Fruit fly (Drosophila melanogaster) whole organism, embryonic: ENCODE measurements around the gene Plap.

ENCODE experiments used
- ATbp ChIP-seq: fragments of 200-800 bp; sonication (Bioruptor generic); optimal IDR thresholded peaks from 2 replicates; lab custom pipeline; 2017; ENCODE audit warnings: missing biosample characterization, mild to moderate bottlenecking, missing genetic modification characterization, missing genetic modification reagents
- Atf6 ChIP-seq: fragments of 200-800 bp; sonication (Bioruptor generic); IDR thresholded peaks from 2 replicates; pipeline ENCODE4 v1.3.6; 2022; ENCODE audit warnings: missing biosample characterization, missing genetic modification characterization
- Bdp1 ChIP-seq: fragments of 200-800 bp; sonication (Bioruptor generic); optimal IDR thresholded peaks from 3 replicates; lab custom pipeline; 2016; ENCODE audit warnings: missing biosample characterization, missing genetic modification characterization
- Bteb2 ChIP-seq: fragments of 200-800 bp; sonication (Bioruptor generic); optimal IDR thresholded peaks from 2 replicates; lab custom pipeline; 2016; ENCODE audit warnings: missing biosample characterization, missing genetic modification characterization
- C15 ChIP-seq: fragments of 200-800 bp; sonication (Bioruptor generic); IDR thresholded peaks from 3 replicates; pipeline ENCODE4 v1.3.6; 2022; ENCODE audit warnings: missing biosample characterization, missing genetic modification characterization
- CG10366 ChIP-seq: fragments of 200-800 bp; sonication (Bioruptor generic); IDR thresholded peaks from 2 replicates; pipeline ENCODE4 v1.3.6; 2022; ENCODE audit warnings: missing biosample characterization, missing genetic modification characterization
- CG10565 ChIP-seq: fragments of 200-800 bp; sonication (Bioruptor generic); optimal IDR thresholded peaks from 3 replicates; lab custom pipeline; 2016; ENCODE audit warnings: missing biosample characterization, mild to moderate bottlenecking, missing genetic modification characterization
- CG10959 ChIP-seq: fragments of 200-800 bp; sonication (Bioruptor generic); IDR thresholded peaks from 2 replicates; pipeline ENCODE4 v1.3.6; 2022; ENCODE audit warnings: missing biosample characterization, missing genetic modification characterization
- CG11398 ChIP-seq: fragments of 200-800 bp; sonication (Bioruptor generic); optimal IDR thresholded peaks from 2 replicates; lab custom pipeline; 2016; ENCODE audit warnings: missing biosample characterization, missing genetic modification characterization
- CG11504 ChIP-seq: fragments of 200-800 bp; sonication (Bioruptor generic); optimal IDR thresholded peaks from 3 replicates; lab custom pipeline; 2019; ENCODE audit warnings: missing biosample characterization, mild to moderate bottlenecking, missing genetic modification characterization, moderate library complexity
- CG13287 ChIP-seq: fragments of 200-800 bp; sonication (Bioruptor generic); IDR thresholded peaks from 2 replicates; pipeline ENCODE4 v1.3.6; 2022; ENCODE audit warnings: missing biosample characterization, missing genetic modification characterization; ENCODE audit not compliant: partially characterized antibody
- CG14860 ChIP-seq: fragments of 200-800 bp; sonication (Bioruptor generic); IDR thresholded peaks from 3 replicates; pipeline ENCODE4 v1.3.6; 2022; ENCODE audit warnings: missing biosample characterization, missing genetic modification characterization; ENCODE audit not compliant: partially characterized antibody
- CG17568 ChIP-seq: fragments of 200-800 bp; sonication (Bioruptor generic); optimal IDR thresholded peaks from 2 replicates; lab custom pipeline; 2018; ENCODE audit warnings: missing biosample characterization, mild to moderate bottlenecking, missing genetic modification characterization, moderate library complexity
- CG17912 ChIP-seq: fragments of 200-800 bp; sonication (Bioruptor generic); optimal IDR thresholded peaks from 2 replicates; lab custom pipeline; 2018; ENCODE audit warnings: missing biosample characterization, mild to moderate bottlenecking, missing genetic modification characterization
- CG33557 ChIP-seq: fragments of 200-800 bp; sonication (Bioruptor generic); optimal IDR thresholded peaks from 2 replicates; lab custom pipeline; 2019; ENCODE audit warnings: missing biosample characterization, mild to moderate bottlenecking, missing genetic modification characterization, moderate library complexity
- CG3838 ChIP-seq: fragments of 200-800 bp; sonication (Bioruptor generic); optimal IDR thresholded peaks from 3 replicates; lab custom pipeline; 2016; ENCODE audit warnings: missing biosample characterization, missing genetic modification characterization
- CG7556 ChIP-seq: fragments of 200-800 bp; sonication (Bioruptor generic); optimal IDR thresholded peaks from 2 replicates; lab custom pipeline; 2017; ENCODE audit warnings: missing biosample characterization, mild to moderate bottlenecking, missing genetic modification characterization
- CG8765 ChIP-seq: fragments of 200-800 bp; sonication (Bioruptor generic); IDR thresholded peaks from 2 replicates; pipeline ENCODE4 v1.3.6; 2022; ENCODE audit warnings: missing biosample characterization, missing genetic modification characterization
- Fer2 ChIP-seq: fragments of 200-800 bp; sonication (Bioruptor generic); optimal IDR thresholded peaks from 2 replicates; lab custom pipeline; 2018; ENCODE audit warnings: missing biosample characterization, mild to moderate bottlenecking, missing genetic modification characterization, moderate library complexity
- Gsc ChIP-seq: fragments of 200-800 bp; sonication (Bioruptor generic); IDR thresholded peaks from 2 replicates; pipeline ENCODE4 v1.3.6; 2022; ENCODE audit warnings: missing biosample characterization, missing genetic modification characterization
- Hand ChIP-seq: fragments of 200-800 bp; sonication (Bioruptor generic); optimal IDR thresholded peaks from 2 replicates; lab custom pipeline; 2017; ENCODE audit warnings: mild to moderate bottlenecking, missing biosample characterization, missing genetic modification reagents, missing genetic modification characterization
- Hr51 ChIP-seq, 2 experiments: fragments of 200-800 bp; sonication (Bioruptor generic); optimal IDR thresholded peaks; 2 replicates in 1 of 2; 3 replicates in 1 of 2; lab custom pipeline; 2016 to 2018; ENCODE audit warnings: missing biosample characterization in 2 of 2, missing genetic modification characterization in 2 of 2, mild to moderate bottlenecking in 1 of 2, moderate library complexity in 1 of 2
- Jarid2 ChIP-seq: fragments of 200-800 bp; sonication (Bioruptor generic); optimal IDR thresholded peaks from 3 replicates; lab custom pipeline; 2017; ENCODE audit warnings: mild to moderate bottlenecking, missing biosample characterization, missing genetic modification reagents, missing genetic modification characterization
- Lpt ChIP-seq: fragments of >200 bp; optimal IDR thresholded peaks from 2 replicates; lab custom pipeline; 2018; ENCODE audit warnings: missing biosample characterization, missing genetic modification characterization
- MTF-1 ChIP-seq: fragments of 200-800 bp; sonication (Bioruptor generic); optimal IDR thresholded peaks from 2 replicates; lab custom pipeline; 2018; ENCODE audit warnings: missing biosample characterization, mild to moderate bottlenecking, missing genetic modification characterization, borderline replicate concordance
- Max ChIP-seq: fragments of 200-800 bp; sonication (Bioruptor generic); optimal IDR thresholded peaks from 2 replicates; lab custom pipeline; 2016; ENCODE audit warnings: missing biosample characterization, mild to moderate bottlenecking, missing genetic modification characterization
- Optix ChIP-seq: fragments of 200-800 bp; sonication (Bioruptor generic); IDR thresholded peaks from 3 replicates; pipeline ENCODE4 v1.3.6; 2022; ENCODE audit warnings: missing biosample characterization, missing genetic modification characterization
- Sox100B ChIP-seq: fragments of 200-800 bp; sonication (Bioruptor generic); optimal IDR thresholded peaks from 3 replicates; lab custom pipeline; 2018; ENCODE audit warnings: missing biosample characterization, mild to moderate bottlenecking, missing genetic modification characterization
- Spps ChIP-seq: fragments of 200-800 bp; sonication (Bioruptor generic); optimal IDR thresholded peaks from 2 replicates; lab custom pipeline; 2018; ENCODE audit warnings: missing biosample characterization, mild to moderate bottlenecking, missing genetic modification characterization
- ac ChIP-seq: fragments of 200-800 bp; sonication (Bioruptor generic); optimal IDR thresholded peaks from 3 replicates; lab custom pipeline; 2017; ENCODE audit warnings: missing biosample characterization, mild to moderate bottlenecking, missing genetic modification characterization
- amos ChIP-seq: fragments of 200-800 bp; sonication (Bioruptor generic); IDR thresholded peaks from 2 replicates; pipeline ENCODE4 v1.3.6; 2022; ENCODE audit warnings: missing biosample characterization, missing genetic modification characterization; ENCODE audit not compliant: partially characterized antibody
- ash1 ChIP-seq: fragments of 200-800 bp; sonication (Bioruptor generic); optimal IDR thresholded peaks from 2 replicates; lab custom pipeline; 2018; ENCODE audit warnings: missing biosample characterization, mild to moderate bottlenecking, missing genetic modification characterization
- br ChIP-seq: fragments of >200 bp; optimal IDR thresholded peaks from 2 replicates; lab custom pipeline; 2017
- chinmo ChIP-seq: fragments of 200-800 bp; sonication (Bioruptor generic); IDR thresholded peaks from 4 replicates; pipeline ENCODE4 v1.3.6; 2022; ENCODE audit warnings: missing biosample characterization, missing genetic modification characterization; ENCODE audit not compliant: partially characterized antibody
- crp ChIP-seq, 2 experiments: fragments of 200-800 bp; sonication (Bioruptor generic); optimal IDR thresholded peaks; 2 replicates in 1 of 2; 3 replicates in 1 of 2; lab custom pipeline; 2017; ENCODE audit warnings: missing biosample characterization in 2 of 2, missing genetic modification characterization in 2 of 2, mild to moderate bottlenecking in 1 of 2, moderate library complexity in 1 of 2
- dysf ChIP-seq: fragments of 200-800 bp; sonication (Bioruptor generic); IDR thresholded peaks from 3 replicates; pipeline ENCODE4 v1.3.6; 2022; ENCODE audit warnings: missing biosample characterization, missing genetic modification characterization
- en ChIP-seq: fragments of 200-800 bp; sonication (Bioruptor generic); optimal IDR thresholded peaks from 2 replicates; lab custom pipeline; 2016; ENCODE audit warnings: missing biosample characterization, missing genetic modification characterization
- gt ChIP-seq: fragments of 200-800 bp; sonication (Bioruptor generic); IDR thresholded peaks from 2 replicates; pipeline ENCODE4 v1.3.6; 2022; ENCODE audit warnings: missing biosample characterization, missing genetic modification characterization
- hkb ChIP-seq, 2 experiments: fragments of 200-800 bp in 1 of 2; fragments of >200 bp in 1 of 2; sonication (Bioruptor generic) in 1 of 2; IDR thresholded peaks in 1 of 2; optimal IDR thresholded peaks in 1 of 2; 2 replicates each; pipeline versions ENCODE4 v1.3.6 to Lab custom; 2017 to 2022; ENCODE audit warnings: missing biosample characterization in 1 of 2, missing genetic modification characterization in 1 of 2
- kah ChIP-seq: fragments of 200-800 bp; sonication (Bioruptor generic); optimal IDR thresholded peaks from 2 replicates; lab custom pipeline; 2018; ENCODE audit warnings: missing biosample characterization, mild to moderate bottlenecking, missing genetic modification characterization
- p53 ChIP-seq: fragments of 200-800 bp; sonication (Bioruptor generic); optimal IDR thresholded peaks from 2 replicates; lab custom pipeline; 2016; ENCODE audit warnings: missing biosample characterization, missing genetic modification characterization
- run ChIP-seq: fragments of 200-800 bp; sonication (Bioruptor generic); optimal IDR thresholded peaks from 3 replicates; lab custom pipeline; 2018; ENCODE audit warnings: missing biosample characterization, mild to moderate bottlenecking, missing genetic modification characterization
- salm ChIP-seq: fragments of 200-800 bp; sonication (Bioruptor generic); optimal IDR thresholded peaks from 2 replicates; lab custom pipeline; 2018; ENCODE audit warnings: missing biosample characterization, mild to moderate bottlenecking, missing genetic modification characterization
- sd ChIP-seq: fragments of 200-800 bp; sonication (Bioruptor generic); optimal IDR thresholded peaks from 3 replicates; lab custom pipeline; 2018; ENCODE audit warnings: missing biosample characterization, mild to moderate bottlenecking, missing genetic modification characterization, moderate library complexity
- sisA ChIP-seq: fragments of 200-800 bp; sonication (Bioruptor generic); IDR thresholded peaks from 2 replicates; pipeline ENCODE4 v1.3.6; 2022; ENCODE audit warnings: missing biosample characterization, missing genetic modification characterization
- so ChIP-seq: fragments of 200-800 bp; sonication (Bioruptor generic); IDR thresholded peaks from 3 replicates; pipeline ENCODE4 v1.3.6; 2022; ENCODE audit warnings: missing biosample characterization, missing genetic modification characterization
- stc ChIP-seq: fragments of 200-800 bp; sonication (Bioruptor generic); IDR thresholded peaks from 2 replicates; pipeline ENCODE4 v1.3.6; 2022; ENCODE audit warnings: missing biosample characterization, missing genetic modification characterization
- stwl ChIP-seq: fragments of 200-800 bp; sonication (Bioruptor generic); optimal IDR thresholded peaks from 3 replicates; lab custom pipeline; 2018; ENCODE audit warnings: missing biosample characterization, mild to moderate bottlenecking, missing genetic modification characterization, moderate library complexity
- yki ChIP-seq: fragments of >200 bp; optimal IDR thresholded peaks from 3 replicates; lab custom pipeline; 2018
- zfh1 ChIP-seq: fragments of 200-800 bp; sonication (Bioruptor generic); IDR thresholded peaks from 3 replicates; pipeline ENCODE4 v1.3.6; 2022; ENCODE audit warnings: missing biosample characterization, missing genetic modification characterization

The Plap gene

DNA sequence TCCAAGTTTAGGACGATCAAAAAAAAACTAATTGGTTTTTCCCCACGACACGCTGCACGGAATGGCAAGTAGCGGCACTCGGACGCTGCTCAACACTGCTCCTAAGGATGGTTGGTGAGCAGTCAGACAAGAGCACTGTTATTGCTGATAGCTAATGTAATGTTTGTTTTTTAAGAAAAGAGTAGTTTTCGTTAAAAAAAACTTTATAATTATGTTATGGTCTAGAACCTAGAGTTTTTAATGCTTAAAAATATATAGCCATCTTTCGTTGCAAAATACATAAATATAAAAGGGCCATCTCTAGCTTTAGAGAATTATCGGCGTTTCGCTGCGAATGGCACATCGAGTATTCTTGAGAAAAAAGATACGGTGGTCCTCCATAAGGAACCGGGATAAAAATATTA, 2.5 kb upstream of the Plap start, which contains the start of the genes Charon and CG4887 (continued):
- TF ChIP-seq salm (peak; percentile 49), CG7556 (no peak), Sox100B (GFP tag; lab: Kevin White, UChicago) (no peak), Hand (GFP tag; lab: Kevin White, UChicago) (peak; percentile 37), Atf6 (GFP tag; lab: Robert Waterston, UW) (peak; percentile 75), chinmo (GFP tag; lab: Robert Waterston, UW) (no peak), CG13287 (GFP tag; lab: Robert Waterston, UW) (peak; percentile 80), ac (GFP tag; lab: Kevin White, UChicago) (no peak), Jarid2 (GFP tag; lab: Kevin White, UChicago) (no peak), so (GFP tag; lab: Robert Waterston, UW) (peak; percentile 11; the same call in 1 of the 3 replicates), Spps (tag; lab: Kevin White, UChicago) (peak; percentile 53), MTF-1 (GFP tag; lab: Kevin White, UChicago) (no peak), amos (GFP tag; lab: Robert Waterston, UW) (peak; percentile 48), kah (peak; percentile 54), stwl (peak; percentile 77), ATbp (GFP tag; lab: Kevin White, UChicago) (peak; percentile 41), p53 (GFP tag; lab: Kevin White, UChicago) (peak; percentile 4), en (peak; percentile 38), ash1 (GFP tag; lab: Kevin White, UChicago) (no peak), dysf (GFP tag; lab: Robert Waterston, UW) (peak; percentile 86), CG14860 (GFP tag; lab: Robert Waterston, UW) (peak; percentile 34; the same call in 1 of the 3 replicates), gt (GFP tag; lab: Robert Waterston, UW) (peak; percentile 49; the same call in 1 of the 2 replicates), CG11398 (GFP tag; lab: Kevin White, UChicago) (peak; percentile 67), Fer2 (tag; lab: Kevin White, UChicago) (peak; percentile 79), C15 (GFP tag; lab: Robert Waterston, UW) (peak; percentile 58; the same call in 1 of the 3 replicates), run (tag; lab: Kevin White, UChicago) (no peak), br (no peak), CG33557 (peak; percentile 82), Bdp1 (GFP tag; lab: Kevin White, UChicago) (peak; percentile 71), Bteb2 (GFP tag; lab: Kevin White, UChicago) (peak; percentile 71), yki (lab: Kevin White, UChicago) (no peak), Optix (GFP tag; lab: Robert Waterston, UW) (peak; percentile 32; the same call in 1 of the 3 replicates), CG11504 (tag; lab: Kevin White, UChicago) (no peak), CG10565 (GFP tag; lab: Kevin White, UChicago) (no peak), Hr51 (GFP tag; optimal IDR thresholded peaks at IDR 0.05; lab: Kevin White, UChicago) (peak in 1 of 2 experiments; percentile 83), CG17912 (peak; percentile 19), crp (GFP tag; optimal IDR thresholded peaks at IDR 0.05; lab: Kevin White, UChicago) (peak in 1 of 2 experiments; percentile 52), sd (tag; lab: Kevin White, UChicago) (no peak), zfh1 (peak; percentile 77), CG10366 (GFP tag; lab: Robert Waterston, UW) (peak; percentile 82), CG3838 (GFP tag; lab: Kevin White, UChicago) (peak; percentile 63), Gsc (GFP tag; lab: Robert Waterston, UW) (peak; percentile 46; the same call in 1 of the 2 replicates), stc (GFP tag; lab: Robert Waterston, UW) (0 out of 2 replicates have a peak, but pooled peaks have one; percentile 26), sisA (GFP tag; lab: Robert Waterston, UW) (peak; percentile 87), hkb (optimal IDR thresholded peaks at IDR 0.05; lab: Kevin White, UChicago) (no peak), hkb (GFP tag; IDR thresholded peaks at IDR 0.05; lab: Robert Waterston, UW) (peak; percentile 76), CG8765 (GFP tag; lab: Robert Waterston, UW) (peak; percentile 48; the same call in 1 of the 2 replicates), Max (peak; percentile 88), Lpt (GFP tag; lab: Kevin White, UChicago) (no peak), CG17568 (no peak), CG10959 (GFP tag; lab: Robert Waterston, UW) (peak; percentile 73)
